Fruit fly (Drosophila melanogaster): ENCODE measurements around the gene CG43760.
A peak's percentile ranks its signal among the peaks of the same experiment; 100 is the strongest.

Gene CG43760

DNA sequence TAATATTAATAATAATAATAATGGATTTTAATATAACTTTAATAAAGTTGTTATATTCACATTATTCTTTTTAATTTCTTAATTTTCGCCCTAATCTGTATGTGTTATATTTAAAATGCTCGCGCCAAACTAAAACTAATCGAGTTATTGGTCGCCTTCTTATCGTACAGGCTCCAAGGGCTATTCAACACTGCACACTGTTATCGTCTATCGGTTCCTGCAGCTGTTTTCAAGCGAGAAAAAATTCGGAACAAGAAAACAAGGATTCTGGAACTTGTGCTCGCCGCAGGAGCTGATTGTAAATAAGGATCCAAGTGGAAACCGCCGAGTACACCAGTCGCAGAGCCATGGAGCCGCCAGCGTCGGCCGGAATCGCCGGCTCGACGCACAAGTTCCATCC, 12.6 kb downstream of the CG43760 start, which contains the start of gene CG3793:
CG3793 (plus strand) TSS at position 192 of the 400 bp plus-strand sequence.
- TF ChIP-seq CG12768 (GFP tag; optimal IDR thresholded peaks at IDR 0.05) (no peak), cic (GFP tag; optimal IDR thresholded peaks at IDR 0.05) (no peak), pad (GFP tag; optimal IDR thresholded peaks at IDR 0.05) (no peak), bab1 (GFP tag; optimal IDR thresholded peaks at IDR 0.05) (no peak), CG14711 (tag; optimal IDR thresholded peaks at IDR 0.05) (no peak), CG5204 (GFP tag; optimal IDR thresholded peaks at IDR 0.05) (no peak), toe (GFP tag; optimal IDR thresholded peaks at IDR 0.05) (no peak), Clk (GFP tag; optimal IDR thresholded peaks at IDR 0.05) (no peak), Crg-1 (GFP tag; optimal IDR thresholded peaks at IDR 0.05) (no peak), CG1620 (GFP tag; optimal IDR thresholded peaks at IDR 0.05) (no peak), CG7045 (GFP tag; optimal IDR thresholded peaks at IDR 0.05) (no peak), CG11617 (GFP tag; optimal IDR thresholded peaks at IDR 0.05) (no peak), Hr96 (GFP tag; optimal IDR thresholded peaks at IDR 0.05) (no peak), ovo (GFP tag; optimal IDR thresholded peaks at IDR 0.05) (no peak), Mnt (GFP tag; optimal IDR thresholded peaks at IDR 0.05) (no peak)

DNA sequence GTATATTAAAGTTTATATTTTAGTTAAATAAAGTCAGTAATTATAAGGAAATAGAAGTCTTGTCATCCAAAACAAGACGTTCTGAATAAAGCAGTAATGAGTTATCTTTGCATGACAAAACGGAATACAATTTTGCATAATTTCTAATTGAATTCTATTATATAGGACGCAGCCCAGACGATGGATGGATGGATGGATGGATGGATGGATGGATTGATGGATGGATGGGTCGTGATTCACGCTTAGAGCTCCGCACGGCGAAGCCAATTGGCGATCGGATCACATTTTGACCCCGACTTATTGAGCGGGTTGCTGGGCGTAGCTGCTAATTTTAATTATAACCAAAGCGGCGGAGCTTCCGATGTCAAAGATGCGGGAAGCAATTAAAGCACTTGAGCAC, 13.3 kb downstream of the CG43760 start:
- TF ChIP-seq Mnt (GFP tag; optimal IDR thresholded peaks at IDR 0.05) (no peak), CG7045 (GFP tag; optimal IDR thresholded peaks at IDR 0.05) (no peak), pad (GFP tag; optimal IDR thresholded peaks at IDR 0.05) (no peak), CG11617 (GFP tag; optimal IDR thresholded peaks at IDR 0.05) (no peak), kay (GFP tag; ENCODE audit: borderline replicate concordance) (no peak), Crg-1 (GFP tag; optimal IDR thresholded peaks at IDR 0.05) (no peak), CG7101 (tag; optimal IDR thresholded peaks at IDR 0.05) (no peak), Clk (GFP tag; optimal IDR thresholded peaks at IDR 0.05) (no peak), cic (GFP tag; optimal IDR thresholded peaks at IDR 0.05) (no peak), CG1620 (GFP tag; optimal IDR thresholded peaks at IDR 0.05) (no peak), tj (GFP tag; optimal IDR thresholded peaks at IDR 0.05) (no peak), CG33017 (tag; optimal IDR thresholded peaks at IDR 0.05) (no peak), ovo (GFP tag; optimal IDR thresholded peaks at IDR 0.05) (no peak), bab1 (GFP tag; optimal IDR thresholded peaks at IDR 0.05) (no peak), CG12768 (GFP tag; optimal IDR thresholded peaks at IDR 0.05) (no peak), Hr96 (GFP tag; optimal IDR thresholded peaks at IDR 0.05) (no peak), cnc (optimal IDR thresholded peaks at IDR 0.05) (no peak), CG5204 (GFP tag; optimal IDR thresholded peaks at IDR 0.05) (no peak)

DNA sequence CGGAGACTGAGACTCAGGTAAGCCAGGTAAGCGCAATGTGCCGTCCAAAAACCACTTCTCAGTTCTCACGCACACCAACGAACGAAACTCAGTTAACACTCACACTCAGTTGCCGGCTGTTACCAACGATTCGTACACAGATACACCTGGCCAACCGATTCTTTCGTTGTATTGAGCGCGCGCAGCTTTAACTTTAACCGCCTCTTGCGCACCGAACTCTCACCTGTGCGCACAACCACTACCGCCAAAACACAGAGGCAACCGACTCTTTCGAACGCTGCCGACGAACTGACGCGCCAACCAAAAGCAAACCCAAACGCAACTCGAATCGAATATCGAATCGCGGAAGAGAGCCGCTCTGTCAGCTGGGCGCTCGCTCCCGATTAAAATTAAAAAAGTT, 14.2 kb downstream of the CG43760 start, which contains the start of gene Gli:
Gli (minus strand) TSS at position 293 of the 400 bp plus-strand sequence.
- TF ChIP-seq toe (GFP tag; optimal IDR thresholded peaks at IDR 0.05) (no peak), bab1 (GFP tag; optimal IDR thresholded peaks at IDR 0.05) (peak; percentile 28), CG14711 (tag; optimal IDR thresholded peaks at IDR 0.05) (no peak), CG7101 (tag; optimal IDR thresholded peaks at IDR 0.05) (peak; percentile 22), cnc (optimal IDR thresholded peaks at IDR 0.05) (no peak), cic (GFP tag; optimal IDR thresholded peaks at IDR 0.05) (peak; percentile 53), Mnt (GFP tag; optimal IDR thresholded peaks at IDR 0.05) (peak; percentile 46), CG12768 (GFP tag; optimal IDR thresholded peaks at IDR 0.05) (no peak), tj (GFP tag; optimal IDR thresholded peaks at IDR 0.05) (peak; percentile 68), CG33017 (tag; optimal IDR thresholded peaks at IDR 0.05) (peak; percentile 26)

DNA sequence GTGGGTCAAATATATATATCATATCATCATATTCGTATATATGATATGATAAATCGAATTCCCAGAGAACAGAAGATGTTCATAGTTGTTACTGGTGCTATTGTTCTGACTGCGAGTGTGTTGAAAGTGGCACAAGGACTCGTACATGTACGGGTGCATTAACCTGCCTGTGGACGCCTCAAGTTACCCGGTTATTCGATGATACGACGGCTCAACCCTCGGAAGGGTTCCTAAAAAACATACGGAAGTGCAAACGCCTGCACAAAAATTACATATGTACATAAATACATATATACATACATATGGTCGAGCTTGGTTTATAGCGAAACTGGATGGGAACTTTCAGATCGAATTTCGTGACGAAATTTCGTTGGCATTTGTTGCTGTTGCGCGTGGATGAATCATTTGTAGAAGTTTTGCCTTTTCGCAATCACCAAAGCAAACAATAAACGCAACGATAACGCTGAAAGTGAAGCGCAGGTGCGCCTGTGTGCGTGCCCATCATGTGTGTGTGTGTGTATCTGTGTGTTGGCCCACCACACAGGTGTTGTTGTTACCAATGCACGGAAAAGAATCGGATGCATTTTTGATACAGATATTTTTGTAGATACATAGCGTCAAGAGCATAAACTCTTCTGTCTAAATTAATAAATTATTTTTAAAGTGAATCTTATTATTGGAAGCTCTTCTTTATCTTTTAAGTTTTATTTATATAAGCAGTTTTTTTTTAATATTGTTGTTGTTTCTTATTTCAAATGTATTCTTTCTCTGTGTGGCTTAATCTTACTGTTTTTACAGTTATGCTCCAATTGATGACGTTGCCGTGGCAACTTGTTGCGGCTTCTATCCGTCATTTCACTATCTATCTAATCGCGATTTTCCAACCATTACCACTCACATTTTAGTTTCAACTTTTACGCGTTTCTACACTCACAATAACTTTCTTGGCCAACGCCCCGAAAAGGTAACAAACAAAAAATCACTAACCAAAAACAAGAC, 14.9 kb downstream of the CG43760 start:
- TF ChIP-seq kay (GFP tag; ENCODE audit: borderline replicate concordance) (peak; percentile 98), CG5204 (GFP tag; optimal IDR thresholded peaks at IDR 0.05) (peak; percentile 45), CG14711 (tag; optimal IDR thresholded peaks at IDR 0.05) (peak; percentile 68), Crg-1 (GFP tag; optimal IDR thresholded peaks at IDR 0.05) (no peak), CG11617 (GFP tag; optimal IDR thresholded peaks at IDR 0.05) (peak; percentile 53), toe (GFP tag; optimal IDR thresholded peaks at IDR 0.05) (peak; percentile 33), CG7101 (tag; optimal IDR thresholded peaks at IDR 0.05) (peak; percentile 72), CG33017 (tag; optimal IDR thresholded peaks at IDR 0.05) (peak; percentile 65), pad (GFP tag; optimal IDR thresholded peaks at IDR 0.05) (peak; percentile 42), Mnt (GFP tag; optimal IDR thresholded peaks at IDR 0.05) (peak; percentile 3), Clk (GFP tag; optimal IDR thresholded peaks at IDR 0.05) (peak; percentile 31), tj (GFP tag; optimal IDR thresholded peaks at IDR 0.05) (peak; percentile 57), Hr96 (GFP tag; optimal IDR thresholded peaks at IDR 0.05) (peak; percentile 37), ovo (GFP tag; optimal IDR thresholded peaks at IDR 0.05) (no peak), cnc (optimal IDR thresholded peaks at IDR 0.05) (no peak), CG12768 (GFP tag; optimal IDR thresholded peaks at IDR 0.05) (peak; percentile 9), CG7045 (GFP tag; optimal IDR thresholded peaks at IDR 0.05) (peak; percentile 73), CG1620 (GFP tag; optimal IDR thresholded peaks at IDR 0.05) (peak; percentile 8), bab1 (GFP tag; optimal IDR thresholded peaks at IDR 0.05) (peak; percentile 18), cic (GFP tag; optimal IDR thresholded peaks at IDR 0.05) (no peak)

DNA sequence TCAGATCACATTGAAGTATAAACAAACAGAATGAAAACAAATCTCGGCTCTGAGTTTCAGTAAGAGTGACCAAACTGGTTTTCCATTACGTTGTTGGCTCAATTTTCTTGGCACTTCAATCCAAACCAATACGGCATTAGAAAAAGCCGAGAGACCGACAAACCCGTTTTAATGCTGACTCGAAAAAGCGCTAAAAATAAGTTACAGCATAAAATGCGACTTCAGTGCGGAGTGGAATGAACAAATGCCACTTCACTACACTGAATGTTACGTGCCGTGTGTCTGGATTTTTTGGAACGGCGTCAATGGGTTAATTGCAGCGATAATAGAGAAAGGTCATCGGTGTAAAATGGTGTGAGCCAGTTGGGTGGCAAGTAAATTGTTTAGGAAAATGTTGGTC, 16.0 kb downstream of the CG43760 start:
- TF ChIP-seq Crg-1 (GFP tag; optimal IDR thresholded peaks at IDR 0.05) (no peak), tj (GFP tag; optimal IDR thresholded peaks at IDR 0.05) (no peak), CG11617 (GFP tag; optimal IDR thresholded peaks at IDR 0.05) (no peak), bab1 (GFP tag; optimal IDR thresholded peaks at IDR 0.05) (no peak), Hr96 (GFP tag; optimal IDR thresholded peaks at IDR 0.05) (no peak), CG7045 (GFP tag; optimal IDR thresholded peaks at IDR 0.05) (no peak), kay (GFP tag; ENCODE audit: borderline replicate concordance) (no peak), CG7101 (tag; optimal IDR thresholded peaks at IDR 0.05) (no peak), CG1620 (GFP tag; optimal IDR thresholded peaks at IDR 0.05) (no peak)
